Worm (Caenorhabditis elegans): ENCODE results near the gene fbxa-218.

- TF ChIP-seq him-1 (tag; optimal IDR thresholded peaks at IDR 0.05) (no peak), dao-5 (tag; optimal IDR thresholded peaks at IDR 0.05) (no peak), W03F9.2 (tag; optimal IDR thresholded peaks at IDR 0.05) (no peak)
Observed at ce11 chrIII:12434104-12434503, 2.2 kb upstream of the fbxa-218 start, which contains the start of gene Y49E10.27.
